Fruit fly (Drosophila melanogaster) whole organism, wandering third instar larva: ENCODE data around the gene Acn.
A peak's percentile ranks its signal among the peaks of the same experiment; 100 is the strongest.

Source experiments
- Abd-B ChIP-seq: fragments of >200 bp; optimal IDR thresholded peaks from 2 replicates; lab custom pipeline; 2017; ENCODE audit warnings: missing biosample characterization, missing genetic modification characterization
- CG32264 ChIP-seq: fragments of 200-800 bp; sonication (Bioruptor generic); optimal IDR thresholded peaks from 2 replicates; lab custom pipeline; 2016; ENCODE audit warnings: missing biosample characterization, missing genetic modification characterization
- CG9705 ChIP-seq: fragments of 200-800 bp; sonication (Bioruptor generic); optimal IDR thresholded peaks from 2 replicates; lab custom pipeline; 2018; ENCODE audit warnings: missing biosample characterization, mild to moderate bottlenecking, missing genetic modification characterization
- CrebA ChIP-seq: fragments of 200-800 bp; sonication (Bioruptor generic); optimal IDR thresholded peaks from 2 replicates; lab custom pipeline; 2016; ENCODE audit warnings: missing biosample characterization, mild to moderate bottlenecking, missing genetic modification characterization, borderline replicate concordance
- Dif ChIP-seq: fragments of 200-275, 200-300 bp; sonication (Bioruptor generic); optimal IDR thresholded peaks from 2 replicates; lab custom pipeline; 2018; ENCODE audit warnings: missing biosample characterization, missing genetic modification characterization; ENCODE audit not compliant: partially characterized antibody
- HLH106 ChIP-seq: fragments of 200-800 bp; optimal IDR thresholded peaks from 3 replicates; lab custom pipeline; 2019; ENCODE audit warnings: missing biosample characterization, mild to moderate bottlenecking, missing genetic modification characterization, moderate library complexity
- Hnf4 ChIP-seq: fragments of 200-800 bp; sonication (Bioruptor generic); optimal IDR thresholded peaks from 2 replicates; lab custom pipeline; 2016; ENCODE audit warnings: missing biosample characterization, mild to moderate bottlenecking, missing genetic modification characterization
- Hr78 ChIP-seq: fragments of >200 bp; optimal IDR thresholded peaks from 2 replicates; lab custom pipeline; 2017; ENCODE audit warnings: missing biosample characterization, missing genetic modification characterization
- Hr83 ChIP-seq: fragments of 200-300 bp; sonication (Bioruptor generic); optimal IDR thresholded peaks from 2 replicates; lab custom pipeline; 2016; ENCODE audit warnings: missing biosample characterization, mild to moderate bottlenecking, missing genetic modification characterization, moderate library complexity; ENCODE audit not compliant: poor library complexity, severe bottlenecking
- Jra ChIP-seq: sonication (Bioruptor generic); optimal IDR thresholded peaks from 2 replicates; lab custom pipeline; 2016; ENCODE audit warnings: missing biosample characterization, missing genetic modification characterization
- Mio ChIP-seq: sonication (Bioruptor generic); optimal IDR thresholded peaks from 2 replicates; lab custom pipeline; 2016; ENCODE audit warnings: missing biosample characterization, missing genetic modification characterization
- Myc ChIP-seq: fragments of >200 bp; optimal IDR thresholded peaks from 2 replicates; lab custom pipeline; 2017
- N ChIP-seq: fragments of >200 bp; optimal IDR thresholded peaks from 2 replicates; lab custom pipeline; 2018; ENCODE audit warnings: missing biosample characterization, missing external identifiers, missing genetic modification characterization
- OdsH ChIP-seq: fragments of 200-800 bp; sonication (Bioruptor generic); optimal IDR thresholded peaks from 2 replicates; lab custom pipeline; 2016; ENCODE audit warnings: missing biosample characterization, mild to moderate bottlenecking, missing genetic modification characterization
- Sp1 ChIP-seq: fragments of 200-800 bp; sonication (Bioruptor generic); optimal IDR thresholded peaks from 3 replicates; lab custom pipeline; 2019; ENCODE audit warnings: missing biosample characterization, mild to moderate bottlenecking, missing genetic modification characterization, moderate library complexity
- Vsx2 ChIP-seq: fragments of 200-300, 225-300 bp; sonication (Bioruptor generic); optimal IDR thresholded peaks from 2 replicates; lab custom pipeline; 2018; ENCODE audit warnings: missing biosample characterization, missing genetic modification characterization; ENCODE audit not compliant: partially characterized antibody
- br ChIP-seq: fragments of 200-800 bp; sonication (Bioruptor generic); optimal IDR thresholded peaks from 2 replicates; lab custom pipeline; 2016; ENCODE audit warnings: missing biosample characterization, missing genetic modification characterization
- brk ChIP-seq: fragments of 200-800 bp; sonication (Bioruptor generic); optimal IDR thresholded peaks from 2 replicates; lab custom pipeline; 2016; ENCODE audit warnings: missing biosample characterization, mild to moderate bottlenecking, missing genetic modification characterization
- dl ChIP-seq, 2 experiments: fragments of 175-275, 200-275 bp in 1 of 2; fragments of 200-275 bp in 1 of 2; sonication (Bioruptor generic); optimal IDR thresholded peaks; lab custom pipeline; 2018; ENCODE audit warnings: mild to moderate bottlenecking in 2 of 2, missing biosample characterization in 2 of 2, missing genetic modification characterization in 2 of 2, moderate library complexity in 2 of 2; ENCODE audit not compliant: partially characterized antibody in 2 of 2, insufficient read depth in 1 of 2
- dmrt93B ChIP-seq: fragments of 200-800 bp; sonication (Bioruptor generic); optimal IDR thresholded peaks from 2 replicates; lab custom pipeline; 2018; ENCODE audit warnings: missing biosample characterization, mild to moderate bottlenecking, missing genetic modification characterization
- ey ChIP-seq: fragments of 200-800 bp; sonication (Bioruptor generic); optimal IDR thresholded peaks from 2 replicates; lab custom pipeline; 2016; ENCODE audit warnings: missing biosample characterization, missing genetic modification characterization
- foxo ChIP-seq, 2 experiments: fragments of 200-800 bp; sonication (Bioruptor generic); optimal IDR thresholded peaks; 2 replicates in 1 of 2; 3 replicates in 1 of 2; lab custom pipeline; 2016 to 2017; ENCODE audit warnings: missing biosample characterization in 2 of 2, missing genetic modification characterization in 2 of 2
- fru ChIP-seq: fragments of 200-800 bp; sonication (Bioruptor generic); optimal IDR thresholded peaks from 3 replicates; lab custom pipeline; 2016; ENCODE audit warnings: missing biosample characterization, mild to moderate bottlenecking, missing genetic modification characterization
- h ChIP-seq: fragments of 200-800 bp; sonication (Bioruptor generic); optimal IDR thresholded peaks from 3 replicates; lab custom pipeline; 2016; ENCODE audit warnings: missing biosample characterization, mild to moderate bottlenecking, missing genetic modification characterization
- jim ChIP-seq: fragments of 175-275, 200-325 bp; sonication (Bioruptor generic); optimal IDR thresholded peaks from 2 replicates; lab custom pipeline; 2016; ENCODE audit warnings: missing biosample characterization, mild to moderate bottlenecking, missing genetic modification characterization
- lola ChIP-seq: fragments of >200 bp; optimal IDR thresholded peaks from 2 replicates; lab custom pipeline; 2017; ENCODE audit warnings: missing biosample characterization, missing genetic modification characterization
- pan ChIP-seq: fragments of >200 bp; optimal IDR thresholded peaks from 2 replicates; lab custom pipeline; 2017
- psq ChIP-seq: fragments of 200-800 bp; sonication (Bioruptor generic); optimal IDR thresholded peaks from 3 replicates; lab custom pipeline; 2017; ENCODE audit warnings: missing biosample characterization, mild to moderate bottlenecking, missing genetic modification characterization, moderate library complexity
- rgr ChIP-seq: fragments of 200-800 bp; sonication (Bioruptor generic); optimal IDR thresholded peaks from 3 replicates; lab custom pipeline; 2016; ENCODE audit warnings: missing biosample characterization, mild to moderate bottlenecking, missing genetic modification characterization
- sage ChIP-seq: fragments of 200-800 bp; sonication (Bioruptor generic); optimal IDR thresholded peaks from 2 replicates; lab custom pipeline; 2016; ENCODE audit warnings: missing biosample characterization, mild to moderate bottlenecking, missing genetic modification characterization
- sv ChIP-seq: fragments of 200-800 bp; sonication (Bioruptor generic); optimal IDR thresholded peaks from 3 replicates; lab custom pipeline; 2016; ENCODE audit warnings: missing biosample characterization, missing genetic modification characterization
- tai ChIP-seq: sonication (Bioruptor generic); optimal IDR thresholded peaks from 2 replicates; lab custom pipeline; 2016; ENCODE audit warnings: missing biosample characterization, missing genetic modification characterization
- woc ChIP-seq: sonication (Bioruptor generic); optimal IDR thresholded peaks from 2 replicates; lab custom pipeline; 2016; ENCODE audit warnings: missing biosample characterization, mild to moderate bottlenecking, missing genetic modification characterization

The Acn gene

dm6 chr2L:19010037-19010436, 35.1 kb upstream of the Acn start:
- TF ChIP-seq Hr83 (GFP tag; lab: Kevin White, UChicago) (no peak), sage (no peak), CG9705 (GFP tag; lab: Kevin White, UChicago) (no peak), woc (GFP tag; lab: Kevin White, UChicago) (no peak), ey (GFP tag; lab: Kevin White, UChicago) (no peak), lola (GFP tag; lab: Kevin White, UChicago) (no peak), Myc (lab: Kevin White, UChicago) (no peak), pan (lab: Kevin White, UChicago) (no peak), Hnf4 (no peak), tai (no peak)

- TF ChIP-seq dmrt93B, result no peak
- TF ChIP-seq HLH106 (tag; lab: Kevin White, UChicago), result no peak
- TF ChIP-seq brk (GFP tag; lab: Kevin White, UChicago), result no peak
- no peak for TF ChIP-seq Hr83 (GFP tag; lab: Kevin White, UChicago)
- TF ChIP-seq N (GFP tag; lab: Kevin White, UChicago), result no peak
- TF ChIP-seq jim, result no peak
- TF ChIP-seq ey (GFP tag; lab: Kevin White, UChicago), result no peak
- TF ChIP-seq Hr78, result no peak
- TF ChIP-seq CrebA, result no peak
- TF ChIP-seq sage, result no peak
- TF ChIP-seq pan (lab: Kevin White, UChicago), result no peak
- TF ChIP-seq Mio (GFP tag; lab: Kevin White, UChicago), result no peak
- TF ChIP-seq dl (GFP tag; optimal IDR thresholded peaks at IDR 0.05; lab: Kevin White, UChicago; ENCODE audit: insufficient read depth in 1 of 2, partially characterized antibody in 2 of 2), result no peak
These were observed 34.6 kb upstream of the Acn start, which contains the start of gene robl37BC for dm6 chr2L:19010566-19010965. robl37BC (plus strand) TSS chr2L:19010866.

- peak; percentile 48 for TF ChIP-seq psq (GFP tag; lab: Kevin White, UChicago)
- TF ChIP-seq Jra (GFP tag; lab: Kevin White, UChicago), result peak; percentile 29
- peak; percentile 74 for TF ChIP-seq HLH106 (tag; lab: Kevin White, UChicago)
- no peak for TF ChIP-seq Abd-B (GFP tag; lab: Kevin White, UChicago)
- TF ChIP-seq Hr78, result no peak
- peak in 1 of 2 experiments; percentile 77 for TF ChIP-seq foxo (GFP tag; optimal IDR thresholded peaks at IDR 0.05; lab: Kevin White, UChicago)
- peak; percentile 80 for TF ChIP-seq h (GFP tag; lab: Kevin White, UChicago)
- TF ChIP-seq jim, result no peak
- TF ChIP-seq dmrt93B, result peak; percentile 52
- TF ChIP-seq CG9705 (GFP tag; lab: Kevin White, UChicago), result no peak
- no peak for TF ChIP-seq CG32264 (GFP tag; lab: Kevin White, UChicago)
- peak; percentile 81 for TF ChIP-seq ey (GFP tag; lab: Kevin White, UChicago)
- TF ChIP-seq OdsH (GFP tag; lab: Kevin White, UChicago), result peak; percentile 61
- no peak for TF ChIP-seq Myc (lab: Kevin White, UChicago)
- TF ChIP-seq tai, result no peak
- TF ChIP-seq rgr (GFP tag; lab: Kevin White, UChicago), result peak; percentile 73
- peak; percentile 76 for TF ChIP-seq br (GFP tag; lab: Kevin White, UChicago)
- no peak for TF ChIP-seq CrebA
- TF ChIP-seq brk (GFP tag; lab: Kevin White, UChicago), result peak; percentile 25
- peak; percentile 68 for TF ChIP-seq woc (GFP tag; lab: Kevin White, UChicago)
- TF ChIP-seq Vsx2 (GFP tag; lab: Kevin White, UChicago), result no peak
- TF ChIP-seq sage, result no peak
- TF ChIP-seq sv, result peak; percentile 66
- TF ChIP-seq Mio (GFP tag; lab: Kevin White, UChicago), result no peak
- peak; percentile 75 for TF ChIP-seq Sp1
- no peak for TF ChIP-seq pan (lab: Kevin White, UChicago)
- TF ChIP-seq fru (GFP tag; lab: Kevin White, UChicago), result peak; percentile 84
- TF ChIP-seq Hnf4, result peak; percentile 43
- no peak for TF ChIP-seq Dif (GFP tag; lab: Kevin White, UChicago)
- TF ChIP-seq Hr83 (GFP tag; lab: Kevin White, UChicago), result no peak
These were observed 33.1 kb upstream of the Acn start for dm6 chr2L:19011895-19012645.
